Worm (Caenorhabditis elegans) whole organism, L1 larva: ENCODE results near the gene nop-1.
A peak's percentile ranks its signal among the peaks of the same experiment; 100 is the strongest.

ENCODE experiments used
- C34B4.2 ChIP-seq: sonication (generic microtip); optimal IDR thresholded peaks from 2 replicates; lab custom pipeline; 2017; ENCODE audit warnings: mild to moderate bottlenecking, missing genetic modification characterization, missing compliant biosample characterization
- F16B12.6 ChIP-seq: fragments of 150-350 bp; optimal IDR thresholded peaks from 2 replicates; lab custom pipeline; 2014; ENCODE audit warnings: missing biosample characterization, missing genetic modification characterization
- aha-1 ChIP-seq: fragments of 150-350 bp; optimal IDR thresholded peaks from 2 replicates; lab custom pipeline; 2014; ENCODE audit warnings: missing biosample characterization, missing genetic modification characterization
- aly-2 ChIP-seq: fragments of 150-350 bp; optimal IDR thresholded peaks from 2 replicates; lab custom pipeline; 2014; ENCODE audit warnings: missing biosample characterization, missing genetic modification characterization
- ama-1 ChIP-seq: fragments of 150-350 bp; optimal IDR thresholded peaks from 2 replicates; lab custom pipeline; 2014
- ceh-63 ChIP-seq: fragments of 200-800 bp; sonication (Bioruptor generic); optimal IDR thresholded peaks from 2 replicates; lab custom pipeline; 2018; ENCODE audit warnings: mild to moderate bottlenecking, missing genetic modification characterization, missing compliant biosample characterization
- ceh-90 ChIP-seq: sonication (generic microtip); optimal IDR thresholded peaks from 2 replicates; lab custom pipeline; 2016; ENCODE audit warnings: missing genetic modification characterization, missing compliant biosample characterization
- dpl-1 ChIP-seq, 3 experiments: fragments of 150-350 bp in 2 of 3; sonication (generic microtip) in 1 of 3; optimal IDR thresholded peaks; 2 replicates each; lab custom pipeline; 2014 to 2017; ENCODE audit warnings: missing biosample characterization in 3 of 3, missing genetic modification characterization in 3 of 3, missing genetic modification reagents in 3 of 3
- efl-1 ChIP-seq, 4 experiments: fragments of 150-350 bp; optimal IDR thresholded peaks in 3 of 4; peaks in 1 of 4; 1 replicate in 1 of 4; 2 replicates in 3 of 4; lab custom pipeline; 2014; ENCODE audit warnings: missing biosample characterization in 2 of 4, missing genetic modification characterization in 2 of 4, missing genetic modification reagents in 2 of 4
- efl-3 ChIP-seq: fragments of 200-800 bp; sonication (Bioruptor generic); optimal IDR thresholded peaks from 2 replicates; lab custom pipeline; 2018; ENCODE audit warnings: mild to moderate bottlenecking, missing genetic modification characterization, missing compliant biosample characterization
- egl-13 ChIP-seq: sonication (generic microtip); optimal IDR thresholded peaks from 2 replicates; lab custom pipeline; 2016; ENCODE audit warnings: missing genotype, missing genetic modification reagents, missing genetic modification characterization, missing compliant biosample characterization
- elt-2 ChIP-seq: sonication (generic microtip); optimal IDR thresholded peaks from 2 replicates; lab custom pipeline; 2016; ENCODE audit warnings: missing genetic modification characterization, mild to moderate bottlenecking, inconsistent platforms, missing compliant biosample characterization, missing genetic modification reagents
- fkh-10 ChIP-seq: sonication (generic microtip); optimal IDR thresholded peaks from 2 replicates; lab custom pipeline; 2017; ENCODE audit warnings: missing biosample characterization, missing genetic modification reagents, missing genetic modification characterization
- fkh-8 ChIP-seq: sonication (generic microtip); optimal IDR thresholded peaks from 2 replicates; lab custom pipeline; 2016; ENCODE audit warnings: mild to moderate bottlenecking, missing genetic modification characterization, missing compliant biosample characterization
- grh-1 ChIP-seq: fragments of 200-800 bp; sonication (Bioruptor generic); IDR thresholded peaks from 2 replicates; pipeline ENCODE4 v1.3.6; 2022; ENCODE audit warnings: missing genetic modification reagents, missing genetic modification characterization, missing compliant biosample characterization
- hlh-17 ChIP-seq: fragments of 200-800 bp; sonication (Bioruptor generic); optimal IDR thresholded peaks from 2 replicates; lab custom pipeline; 2018; ENCODE audit warnings: missing genetic modification characterization, mild to moderate bottlenecking, missing compliant biosample characterization, moderate library complexity, borderline replicate concordance
- hlh-4 ChIP-seq: sonication (generic microtip); optimal IDR thresholded peaks from 2 replicates; lab custom pipeline; 2016; ENCODE audit warnings: mild to moderate bottlenecking, missing genetic modification characterization, missing compliant biosample characterization
- irx-1 ChIP-seq: sonication (generic microtip); optimal IDR thresholded peaks from 2 replicates; lab custom pipeline; 2016; ENCODE audit warnings: missing genetic modification characterization, missing compliant biosample characterization
- lin-14 ChIP-seq: fragments of 200-800 bp; sonication (Bioruptor generic); optimal IDR thresholded peaks from 2 replicates; lab custom pipeline; 2018; ENCODE audit warnings: mild to moderate bottlenecking, missing genetic modification characterization, moderate library complexity, missing compliant biosample characterization
- lin-15B ChIP-seq: fragments of 150-350 bp; sonication (generic microtip); optimal IDR thresholded peaks from 3 replicates; lab custom pipeline; 2014; ENCODE audit warnings: missing biosample characterization, missing genetic modification characterization
- lin-35 ChIP-seq, 2 experiments: fragments of 150-350 bp; optimal IDR thresholded peaks; 2 replicates each; lab custom pipeline; 2014; ENCODE audit warnings: missing biosample characterization in 2 of 2, missing genetic modification characterization in 2 of 2, missing genetic modification reagents in 2 of 2
- lir-3 ChIP-seq: sonication (generic microtip); optimal IDR thresholded peaks from 2 replicates; lab custom pipeline; 2016; ENCODE audit warnings: mild to moderate bottlenecking, missing genetic modification characterization, moderate library complexity, missing compliant biosample characterization; ENCODE audit not compliant: poor library complexity
- lsy-2 ChIP-seq, 2 experiments: fragments of 150-350 bp; optimal IDR thresholded peaks; 2 replicates each; lab custom pipeline; 2014; ENCODE audit warnings: missing biosample characterization in 2 of 2, missing genetic modification characterization in 2 of 2
- mab-9 ChIP-seq: fragments of 200-800 bp; sonication (Bioruptor generic); IDR thresholded peaks from 2 replicates; pipeline ENCODE4 v1.3.6; 2022; ENCODE audit warnings: missing genetic modification reagents, missing genetic modification characterization, missing compliant biosample characterization
- mdl-1 ChIP-seq, 2 experiments: fragments of 150-350 bp; optimal IDR thresholded peaks; 2 replicates each; lab custom pipeline; 2014 to 2017; ENCODE audit warnings: missing biosample characterization in 2 of 2, missing genetic modification characterization in 2 of 2, inconsistent platforms in 1 of 2
- mep-1 ChIP-seq: fragments of 150-350 bp; optimal IDR thresholded peaks from 2 replicates; lab custom pipeline; 2014; ENCODE audit warnings: missing biosample characterization, missing genetic modification characterization
- nhr-12 ChIP-seq: sonication (generic microtip); optimal IDR thresholded peaks from 2 replicates; lab custom pipeline; 2017; ENCODE audit warnings: missing biosample characterization, missing genetic modification characterization
- nhr-20 ChIP-seq: sonication (generic microtip); optimal IDR thresholded peaks from 2 replicates; lab custom pipeline; 2016; ENCODE audit warnings: mild to moderate bottlenecking, missing genetic modification characterization, missing compliant biosample characterization
- nhr-47 ChIP-seq: sonication (generic microtip); optimal IDR thresholded peaks from 2 replicates; lab custom pipeline; 2016; ENCODE audit warnings: mild to moderate bottlenecking, missing genetic modification characterization, moderate library complexity, missing compliant biosample characterization
- nhr-71 ChIP-seq: sonication (generic microtip); optimal IDR thresholded peaks from 2 replicates; lab custom pipeline; 2016; ENCODE audit warnings: mild to moderate bottlenecking, missing genetic modification characterization, moderate library complexity, missing compliant biosample characterization
- nhr-85 ChIP-seq: sonication (generic microtip); peaks from one replicate; lab custom pipeline; 2016; ENCODE audit warnings: missing genetic modification characterization, inconsistent platforms, missing compliant biosample characterization
- pag-3 ChIP-seq: sonication (generic microtip); optimal IDR thresholded peaks from 2 replicates; lab custom pipeline; 2017; ENCODE audit warnings: missing genetic modification characterization, mild to moderate bottlenecking, missing compliant biosample characterization, antibody characterized with exemption, borderline replicate concordance; ENCODE audit not compliant: insufficient read depth
- pqm-1 ChIP-seq: sonication (generic microtip); optimal IDR thresholded peaks from 3 replicates; lab custom pipeline; 2017; ENCODE audit warnings: missing biosample characterization, missing genetic modification characterization
- rnt-1 ChIP-seq: sonication (generic microtip); optimal IDR thresholded peaks from 2 replicates; lab custom pipeline; 2016; ENCODE audit warnings: mild to moderate bottlenecking, missing genetic modification characterization, moderate library complexity, missing compliant biosample characterization
- skn-1 ChIP-seq: fragments of 150-350 bp; optimal IDR thresholded peaks from 2 replicates; lab custom pipeline; 2014; ENCODE audit warnings: missing biosample characterization, missing genetic modification characterization
- snu-23 ChIP-seq: sonication (generic microtip); optimal IDR thresholded peaks from 2 replicates; lab custom pipeline; 2016; ENCODE audit warnings: missing genetic modification characterization, missing compliant biosample characterization
- swsn-7 ChIP-seq: sonication (generic microtip); optimal IDR thresholded peaks from 2 replicates; lab custom pipeline; 2016; ENCODE audit warnings: missing genetic modification characterization, missing compliant biosample characterization
- tbx-2 ChIP-seq: sonication (generic microtip); optimal IDR thresholded peaks from 2 replicates; lab custom pipeline; 2016; ENCODE audit warnings: missing genetic modification characterization, missing compliant biosample characterization
- unc-130 ChIP-seq: fragments of 150-350 bp; optimal IDR thresholded peaks from 2 replicates; lab custom pipeline; 2017; ENCODE audit warnings: missing biosample characterization, missing genetic modification characterization, inconsistent platforms
- unc-30 ChIP-seq: sonication (generic microtip); optimal IDR thresholded peaks from 2 replicates; lab custom pipeline; 2017; ENCODE audit warnings: missing biosample characterization, missing genetic modification characterization
- unc-86 ChIP-seq: sonication (generic microtip); optimal IDR thresholded peaks from 2 replicates; lab custom pipeline; 2016; ENCODE audit warnings: missing genetic modification characterization, missing compliant biosample characterization
- unc-98 ChIP-seq: fragments of 200-800 bp; sonication (Bioruptor generic); IDR thresholded peaks from 2 replicates; pipeline ENCODE4 v1.3.6; 2022; ENCODE audit warnings: missing genetic modification characterization, missing compliant biosample characterization
- xbp-1 ChIP-seq: sonication (generic microtip); optimal IDR thresholded peaks from 2 replicates; lab custom pipeline; 2016; ENCODE audit warnings: missing genetic modification characterization, missing compliant biosample characterization
- zag-1 ChIP-seq: fragments of 150-350 bp; optimal IDR thresholded peaks from 2 replicates; lab custom pipeline; 2014; ENCODE audit warnings: missing biosample characterization, missing genetic modification characterization
- ztf-11 ChIP-seq, 2 experiments: sonication (generic microtip); optimal IDR thresholded peaks; 2 replicates each; lab custom pipeline; 2016 to 2017; ENCODE audit warnings: missing genetic modification characterization in 2 of 2, missing biosample characterization in 1 of 2, missing compliant biosample characterization in 1 of 2
- ztf-4 ChIP-seq: fragments of 150-350 bp; optimal IDR thresholded peaks from 2 replicates; lab custom pipeline; 2014; ENCODE audit warnings: missing biosample characterization, missing genetic modification characterization

nop-1 gene

DNA sequence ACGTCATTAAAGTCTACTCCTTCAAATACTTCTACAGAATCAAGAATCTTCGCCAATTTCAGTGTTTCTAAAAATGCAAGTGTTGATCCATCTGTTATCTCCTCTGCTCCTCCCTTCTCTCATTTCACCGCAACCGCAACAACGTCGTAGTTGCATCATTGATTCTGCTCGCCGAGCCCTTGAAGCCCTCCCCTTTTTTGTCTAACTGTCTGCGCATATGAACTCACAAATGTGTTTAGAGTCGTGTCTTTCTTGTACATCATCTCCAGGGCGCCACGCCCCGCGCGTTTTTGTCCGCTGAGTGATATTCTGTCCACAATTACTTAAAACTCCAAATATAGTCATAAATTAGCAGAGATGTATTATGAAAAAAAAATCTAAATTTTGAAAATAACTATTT is 29.5 kb downstream of the nop-1 start (continued):
- TF ChIP-seq nhr-71 (tag; lab: Kevin White, UChicago): peak; percentile 7
- no peak for TF ChIP-seq skn-1 (tag; lab: Kevin White, UChicago)
- TF ChIP-seq pag-3: no peak

DNA sequence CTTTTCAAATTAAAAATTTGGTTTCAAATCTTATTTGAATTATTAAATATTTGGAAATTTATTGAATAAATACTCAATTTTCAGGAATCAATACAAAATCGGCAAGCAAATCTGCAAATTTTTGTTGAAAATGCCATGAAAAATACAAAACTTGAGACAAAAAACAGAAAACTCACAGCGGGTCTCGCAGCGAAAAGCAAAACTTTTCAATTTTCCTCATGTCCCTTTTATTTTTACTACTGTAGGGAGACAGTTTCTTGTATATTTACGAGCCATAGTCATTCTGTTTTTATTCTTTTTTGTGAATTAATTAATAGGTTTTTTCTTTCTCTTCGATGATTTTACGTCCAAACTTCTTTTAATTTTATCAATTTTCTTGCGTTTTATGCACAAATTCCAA is 29.9 kb downstream of the nop-1 start:
- TF ChIP-seq skn-1 (tag; lab: Kevin White, UChicago) (no peak), elt-2 (tag; lab: Kevin White, UChicago) (no peak), egl-13 (tag; lab: Kevin White, UChicago) (no peak), pqm-1 (tag; lab: Kevin White, UChicago) (no peak), efl-1 (optimal IDR thresholded peaks at IDR 0.05; lab: Kevin White, UChicago) (no peak), efl-1 (GFP tag; optimal IDR thresholded peaks at IDR 0.05 in 1 of 2; lab: Kevin White, UChicago) (no peak), aha-1 (tag; lab: Kevin White, UChicago) (no peak), nhr-85 (tag; lab: Kevin White, UChicago) (no peak)

DNA sequence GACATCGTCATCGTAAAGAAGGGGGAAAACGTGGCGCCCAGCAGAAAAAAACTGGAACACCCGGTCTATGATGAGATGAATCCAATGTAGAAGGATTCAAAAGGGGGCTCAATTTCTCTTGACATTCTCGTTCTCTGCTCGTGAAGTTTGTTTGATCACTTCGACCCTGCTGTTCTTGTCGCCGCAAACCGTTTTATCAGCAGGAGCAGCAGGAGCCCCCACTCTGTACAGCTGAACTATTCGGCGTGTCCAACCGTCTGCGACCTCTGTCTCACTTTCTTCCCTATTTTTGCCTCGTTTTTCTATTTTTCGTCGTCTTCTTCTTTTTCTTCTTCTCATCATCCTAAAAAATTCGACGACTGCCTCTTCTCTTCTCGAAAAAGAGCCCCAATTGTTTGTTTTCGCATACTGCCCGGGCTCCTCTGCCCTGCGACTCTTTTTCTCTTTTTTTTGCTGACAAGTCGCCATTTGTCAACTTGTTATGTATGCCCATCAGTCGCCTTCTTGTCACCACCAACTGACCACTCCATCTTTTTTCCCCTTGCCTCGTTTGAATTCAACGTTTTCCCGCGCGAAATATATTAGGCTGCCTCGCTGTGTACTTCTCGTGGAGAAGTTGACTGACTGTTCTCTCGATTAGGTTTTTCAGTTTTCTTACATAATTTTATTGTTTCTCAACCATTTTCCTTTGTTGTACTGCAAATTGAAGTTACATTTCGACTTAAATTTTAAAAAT is 30.6 kb downstream of the nop-1 start:
- TF ChIP-seq mab-9 (GFP tag; lab: Robert Waterston, UW) (peak; percentile 73), fkh-8 (no peak), zag-1 (no peak), mdl-1 (tag; optimal IDR thresholded peaks at IDR 0.05; lab: Kevin White, UChicago) (no peak), irx-1 (no peak), xbp-1 (tag; lab: Kevin White, UChicago) (peak; percentile 11), nhr-47 (tag; lab: Kevin White, UChicago) (peak; percentile 13), nhr-12 (tag; lab: Kevin White, UChicago) (no peak), grh-1 (GFP tag; lab: Robert Waterston, UW) (no peak), ceh-63 (no peak), ztf-11 (tag; optimal IDR thresholded peaks at IDR 0.05; lab: Kevin White, UChicago) (peak in 1 of 2 experiments; percentile 20), lin-15B (tag; lab: Kevin White, UChicago) (no peak), unc-86 (peak; percentile 24), lin-14 (GFP tag; lab: Kevin White, UChicago) (peak; percentile 66), F16B12.6 (no peak), efl-3 (GFP tag; lab: Kevin White, UChicago) (no peak), pqm-1 (tag; lab: Kevin White, UChicago) (no peak), nhr-20 (tag; lab: Kevin White, UChicago) (peak; percentile 35), ztf-4 (tag; lab: Kevin White, UChicago) (no peak), aha-1 (tag; lab: Kevin White, UChicago) (no peak), ceh-90 (no peak), unc-130 (tag; lab: Kevin White, UChicago) (no peak), dpl-1 (GFP tag; optimal IDR thresholded peaks at IDR 0.05; lab: Kevin White, UChicago) (peak; percentile 71 to 82 (median 75)), rnt-1 (peak; percentile 22), efl-1 (optimal IDR thresholded peaks at IDR 0.05; lab: Kevin White, UChicago) (peak; percentile 77), efl-1 (GFP tag; optimal IDR thresholded peaks at IDR 0.05 in 1 of 2; lab: Kevin White, UChicago) (peak; percentile 81 to 97), lsy-2 (tag; optimal IDR thresholded peaks at IDR 0.05; lab: Kevin White, UChicago) (peak in 1 of 2 experiments; percentile 40), unc-30 (tag; lab: Kevin White, UChicago) (no peak), elt-2 (tag; lab: Kevin White, UChicago) (no peak), C34B4.2 (tag; lab: Kevin White, UChicago) (no peak), snu-23 (GFP tag; lab: Kevin White, UChicago) (peak; percentile 23), fkh-10 (GFP tag; lab: Kevin White, UChicago) (peak; percentile 9), unc-98 (GFP tag; lab: Robert Waterston, UW) (no peak), tbx-2 (tag; lab: Kevin White, UChicago) (peak; percentile 23), hlh-17 (GFP tag; lab: Kevin White, UChicago) (no peak), lin-35 (GFP tag; optimal IDR thresholded peaks at IDR 0.05; lab: Kevin White, UChicago) (peak; percentile 73 to 82), hlh-4 (tag; lab: Kevin White, UChicago) (no peak), lir-3 (tag; lab: Kevin White, UChicago) (no peak), mep-1 (tag; lab: Kevin White, UChicago) (peak; percentile 45), ama-1 (lab: Kevin White, UChicago) (peak; percentile 19), swsn-7 (tag; lab: Kevin White, UChicago) (peak; percentile 14), pag-3 (no peak), aly-2 (tag; lab: Kevin White, UChicago) (no peak)
